Fruit fly (Drosophila melanogaster): Measurements from ENCODE around the gene nom.

The nom gene

dm6 chr3R:8722962-8723548 lies at the start of gene nom:
TSS of gene nom (plus strand) at chr3R:8723174.
- TF ChIP-seq psq (optimal IDR thresholded peaks at IDR 0.05) (no peak), usp (GFP tag; optimal IDR thresholded peaks at IDR 0.05) (no peak), CG8478 (optimal IDR thresholded peaks at IDR 0.05) (no peak), Dll (optimal IDR thresholded peaks at IDR 0.05) (no peak), EcR (GFP tag; optimal IDR thresholded peaks at IDR 0.05) (no peak), pan (optimal IDR thresholded peaks at IDR 0.05) (no peak)

dm6 chr3R:8673803-8674234 lies 49.2 kb upstream of the nom start, which contains the start of gene mRpL19:
TSS of gene mRpL19 (plus strand) at chr3R:8674109.
- no peak for TF ChIP-seq EcR (GFP tag; optimal IDR thresholded peaks at IDR 0.05)

dm6 chr3R:8676560-8677000 lies 46.4 kb upstream of the nom start, which contains the start of the genes Unc50, CG11755 and CG8043:
TSS of gene Unc50 (minus strand) at chr3R:8676613.
TSS of gene CG11755 (plus strand) at chr3R:8676915.
TSS of gene CG8043 (plus strand) at chr3R:8676915.
- TF ChIP-seq psq (optimal IDR thresholded peaks at IDR 0.05) = no peak
- no peak for TF ChIP-seq usp (GFP tag; optimal IDR thresholded peaks at IDR 0.05)
- no peak for TF ChIP-seq EcR (GFP tag; optimal IDR thresholded peaks at IDR 0.05)
- TF ChIP-seq pan (optimal IDR thresholded peaks at IDR 0.05) = no peak
- TF ChIP-seq Dll (optimal IDR thresholded peaks at IDR 0.05) = no peak
- TF ChIP-seq CG8478 (optimal IDR thresholded peaks at IDR 0.05) = no peak

- TF ChIP-seq EcR (GFP tag; optimal IDR thresholded peaks at IDR 0.05) (no peak), Dll (optimal IDR thresholded peaks at IDR 0.05) (no peak), pan (optimal IDR thresholded peaks at IDR 0.05) (no peak), CG8478 (optimal IDR thresholded peaks at IDR 0.05) (no peak), psq (optimal IDR thresholded peaks at IDR 0.05) (no peak), usp (GFP tag; optimal IDR thresholded peaks at IDR 0.05) (no peak)
These were observed 43.0 kb upstream of the nom start, which contains the start of gene CG33325 for dm6 chr3R:8679934-8680333. TSS of gene CG33325 (minus strand) at chr3R:8680034.

dm6 chr3R:8680611-8681010 lies 42.4 kb upstream of the nom start:
- no peak for TF ChIP-seq EcR (GFP tag; optimal IDR thresholded peaks at IDR 0.05)
- no peak for TF ChIP-seq Dll (optimal IDR thresholded peaks at IDR 0.05)
- TF ChIP-seq psq (optimal IDR thresholded peaks at IDR 0.05) = no peak
- TF ChIP-seq usp (GFP tag; optimal IDR thresholded peaks at IDR 0.05) = no peak
- TF ChIP-seq CG8478 (optimal IDR thresholded peaks at IDR 0.05) = no peak
- no peak for TF ChIP-seq pan (optimal IDR thresholded peaks at IDR 0.05)

dm6 chr3R:8683280-8683679 lies 39.7 kb upstream of the nom start:
- TF ChIP-seq pan (optimal IDR thresholded peaks at IDR 0.05) (no peak), EcR (GFP tag; optimal IDR thresholded peaks at IDR 0.05) (no peak)

- TF ChIP-seq Dll (optimal IDR thresholded peaks at IDR 0.05) = no peak
- TF ChIP-seq CG8478 (optimal IDR thresholded peaks at IDR 0.05) = no peak
- TF ChIP-seq pan (optimal IDR thresholded peaks at IDR 0.05) = no peak
- no peak for TF ChIP-seq usp (GFP tag; optimal IDR thresholded peaks at IDR 0.05)
- no peak for TF ChIP-seq EcR (GFP tag; optimal IDR thresholded peaks at IDR 0.05)
- TF ChIP-seq psq (optimal IDR thresholded peaks at IDR 0.05) = no peak
These were observed 38.4 kb upstream of the nom start, which contains the start of gene CG44227 for dm6 chr3R:8684328-8685177. TSS of gene CG44227 (minus strand) at chr3R:8685176.

- TF ChIP-seq psq (optimal IDR thresholded peaks at IDR 0.05) (no peak), usp (GFP tag; optimal IDR thresholded peaks at IDR 0.05) (no peak), CG8478 (optimal IDR thresholded peaks at IDR 0.05) (no peak), Dll (optimal IDR thresholded peaks at IDR 0.05) (no peak), EcR (GFP tag; optimal IDR thresholded peaks at IDR 0.05) (no peak)
These were observed 36.5 kb upstream of the nom start for dm6 chr3R:8686446-8686845.

dm6 chr3R:8694110-8694826 lies 28.7 kb upstream of the nom start:
- TF ChIP-seq usp (GFP tag; optimal IDR thresholded peaks at IDR 0.05) (no peak), CG8478 (optimal IDR thresholded peaks at IDR 0.05) (no peak), EcR (GFP tag; optimal IDR thresholded peaks at IDR 0.05) (no peak), psq (optimal IDR thresholded peaks at IDR 0.05) (no peak), pan (optimal IDR thresholded peaks at IDR 0.05) (no peak), Dll (optimal IDR thresholded peaks at IDR 0.05) (no peak)

dm6 chr3R:8697772-8698259 lies 25.2 kb upstream of the nom start, which contains the start of gene hb:
TSS of gene hb (minus strand) at chr3R:8697822.
- no peak for TF ChIP-seq EcR (GFP tag; optimal IDR thresholded peaks at IDR 0.05)
- no peak for TF ChIP-seq CG8478 (optimal IDR thresholded peaks at IDR 0.05)
- TF ChIP-seq pan (optimal IDR thresholded peaks at IDR 0.05) = no peak
- TF ChIP-seq Dll (optimal IDR thresholded peaks at IDR 0.05) = no peak
- TF ChIP-seq usp (GFP tag; optimal IDR thresholded peaks at IDR 0.05) = no peak
- TF ChIP-seq psq (optimal IDR thresholded peaks at IDR 0.05) = no peak

- TF ChIP-seq pan (optimal IDR thresholded peaks at IDR 0.05) (no peak), psq (optimal IDR thresholded peaks at IDR 0.05) (no peak), EcR (GFP tag; optimal IDR thresholded peaks at IDR 0.05) (no peak), Dll (optimal IDR thresholded peaks at IDR 0.05) (no peak), CG8478 (optimal IDR thresholded peaks at IDR 0.05) (no peak), usp (GFP tag; optimal IDR thresholded peaks at IDR 0.05) (no peak)
These were observed 23.7 kb upstream of the nom start for dm6 chr3R:8699230-8699629.

All from whole organism.